Worm (Caenorhabditis elegans): Measurements from ENCODE around the gene srj-13.

srj-13 gene

ce11 chrV:7408520-7408919 lies 6.1 kb downstream of the srj-13 start, which contains the start of gene srt-6:
srt-6 (minus strand) TSS chrV:7408814.
- TF ChIP-seq alr-1 (tag; optimal IDR thresholded peaks at IDR 0.05; ENCODE audit: borderline replicate concordance) (no peak), ztf-11 (tag; optimal IDR thresholded peaks at IDR 0.05) (no peak), ceh-90 (tag; optimal IDR thresholded peaks at IDR 0.05) (no peak), irx-1 (tag; optimal IDR thresholded peaks at IDR 0.05) (no peak), hlh-4 (tag; optimal IDR thresholded peaks at IDR 0.05) (no peak), pqm-1 (tag; optimal IDR thresholded peaks at IDR 0.05) (no peak), swsn-7 (tag; optimal IDR thresholded peaks at IDR 0.05) (no peak)

DNA sequence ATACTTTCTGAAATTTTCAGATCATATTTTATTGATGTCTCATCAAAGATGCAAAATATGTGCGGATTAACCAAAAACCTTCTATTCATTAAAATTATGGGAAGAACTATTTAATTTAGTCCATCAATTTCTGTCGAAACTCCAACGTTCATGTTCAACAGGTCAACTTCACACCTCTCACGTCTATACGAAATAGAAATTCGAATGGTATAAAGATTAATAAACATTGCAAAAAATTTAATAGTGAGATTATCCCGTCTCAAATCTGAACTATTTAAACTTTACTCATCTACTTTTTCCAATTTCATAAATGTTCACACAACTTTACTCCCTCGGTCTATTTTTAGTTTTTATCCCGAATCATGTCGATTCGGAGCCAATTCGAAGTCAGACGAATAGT lies 7.1 kb downstream of the srj-13 start, which contains the start of gene R13D7.2:
TSS of gene R13D7.2 (plus strand) at position 301 of the 400 bp plus-strand sequence.
- TF ChIP-seq ztf-11 (tag; optimal IDR thresholded peaks at IDR 0.05) (no peak), ceh-63 (GFP tag; optimal IDR thresholded peaks at IDR 0.05) (no peak), fkh-8 (tag; optimal IDR thresholded peaks at IDR 0.05) (no peak), unc-98 (GFP tag; IDR thresholded peaks at IDR 0.05) (no peak), nhr-71 (tag; optimal IDR thresholded peaks at IDR 0.05) (no peak), nhr-84 (tag; optimal IDR thresholded peaks at IDR 0.05) (no peak), ztf-4 (tag; optimal IDR thresholded peaks at IDR 0.05) (no peak), dpl-1 (GFP tag; optimal IDR thresholded peaks at IDR 0.05) (no peak), nhr-20 (tag; optimal IDR thresholded peaks at IDR 0.05) (no peak), ces-1 (GFP tag; optimal IDR thresholded peaks at IDR 0.05) (no peak), skn-1 (tag; optimal IDR thresholded peaks at IDR 0.05) (no peak), nhr-19 (GFP tag; conservative IDR thresholded peaks at IDR 0.05) (no peak), efl-3 (GFP tag; optimal IDR thresholded peaks at IDR 0.05) (no peak), alr-1 (tag; optimal IDR thresholded peaks at IDR 0.05; ENCODE audit: borderline replicate concordance) (no peak)

- TF ChIP-seq sptf-1 (tag; optimal IDR thresholded peaks at IDR 0.05) (no peak), efl-1 (optimal IDR thresholded peaks at IDR 0.05) (no peak), efl-1 (GFP tag; optimal IDR thresholded peaks at IDR 0.05 in 1 of 2) (peak in 1 of 2 experiments; percentile 13)
Observed at ce11 chrV:7411695-7412094, 9.2 kb downstream of the srj-13 start, which contains the start of gene str-41. str-41 (plus strand) TSS chrV:7411995.

DNA sequence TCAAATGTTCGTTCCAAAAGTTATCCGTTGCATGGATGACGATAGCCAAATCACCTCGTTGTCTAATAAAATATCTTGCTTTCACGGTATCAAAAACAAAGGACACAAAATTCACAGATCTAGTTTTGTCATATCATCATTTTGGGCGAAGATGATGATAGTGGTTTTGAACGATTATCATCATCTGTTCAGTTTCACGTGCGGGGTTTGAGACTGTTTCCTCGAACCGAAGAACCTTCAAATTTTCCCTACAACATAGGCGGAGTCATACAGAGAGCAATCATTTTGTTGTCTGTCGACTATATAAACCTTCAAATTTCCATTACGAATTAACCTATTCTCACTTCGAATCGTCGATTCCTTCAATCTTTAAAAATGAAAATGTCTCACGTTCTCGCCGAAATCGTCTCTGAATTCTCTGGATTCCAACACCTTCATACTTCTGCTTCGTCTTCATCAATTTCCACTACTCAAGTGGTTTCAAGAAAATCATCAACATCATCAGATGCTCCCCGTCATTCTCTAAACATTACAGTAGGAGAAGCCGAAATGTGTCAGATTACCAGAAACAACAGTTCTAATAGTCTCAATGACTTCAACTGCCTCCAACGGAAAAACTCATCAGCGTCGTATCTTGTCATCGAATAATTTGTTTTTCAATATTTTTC lies 10.8 kb downstream of the srj-13 start, which contains the start of gene F18E3.11:
TSS of gene F18E3.11 (plus strand) at position 376 of the 668 bp plus-strand sequence.
- TF ChIP-seq elt-3 (tag; optimal IDR thresholded peaks at IDR 0.05) (peak in 3 of 6 experiments; percentile 31 to 88 (median 60)), unc-130 (tag; optimal IDR thresholded peaks at IDR 0.05) (peak; percentile 16), efl-1 (optimal IDR thresholded peaks at IDR 0.05) (no peak), efl-1 (GFP tag; optimal IDR thresholded peaks at IDR 0.05 in 1 of 2) (peak in 1 of 2 experiments; percentile 91), nhr-20 (tag; optimal IDR thresholded peaks at IDR 0.05) (peak; percentile 88), mep-1 (tag; optimal IDR thresholded peaks at IDR 0.05) (no peak), nhr-28 (tag; optimal IDR thresholded peaks at IDR 0.05) (no peak), grh-1 (GFP tag; IDR thresholded peaks at IDR 0.05) (0 out of 2 replicates have a peak, but pooled peaks have one; percentile 26), alr-1 (tag; optimal IDR thresholded peaks at IDR 0.05; ENCODE audit: borderline replicate concordance) (no peak), nhr-71 (tag; optimal IDR thresholded peaks at IDR 0.05) (peak; percentile 74), C04F5.9 (tag; optimal IDR thresholded peaks at IDR 0.05) (no peak), nhr-85 (tag) (peak; percentile 90), mdl-1 (tag; optimal IDR thresholded peaks at IDR 0.05) (peak in 1 of 2 experiments; percentile 64), nhr-19 (GFP tag; conservative IDR thresholded peaks at IDR 0.05) (peak; percentile 86), skn-1 (tag; optimal IDR thresholded peaks at IDR 0.05) (peak; percentile 87), snu-23 (GFP tag; optimal IDR thresholded peaks at IDR 0.05) (peak; percentile 69), blmp-1 (tag; optimal IDR thresholded peaks at IDR 0.05) (peak; percentile 67), tbx-2 (tag; optimal IDR thresholded peaks at IDR 0.05) (peak; percentile 47), lin-35 (GFP tag; optimal IDR thresholded peaks at IDR 0.05) (peak in 1 of 2 experiments; percentile 26)

Measured in whole organism, L1 larva.